Fruit fly (Drosophila melanogaster) whole organism, pupa: ENCODE results near the gene CG5810.

Experiments
- CG10348 ChIP-seq: fragments of 200-800 bp; sonication (Bioruptor generic); IDR thresholded peaks from 2 replicates; pipeline ENCODE4 v1.3.6; 2022; ENCODE audit warnings: missing biosample characterization, missing genetic modification characterization
- CG12605 ChIP-seq: fragments of 200-800 bp; sonication (Bioruptor generic); IDR thresholded peaks from 2 replicates; pipeline ENCODE4 v1.3.6; 2022; ENCODE audit warnings: missing biosample characterization, missing genetic modification characterization
- CG13204 ChIP-seq: fragments of 200-800 bp; sonication (Bioruptor generic); optimal IDR thresholded peaks from 2 replicates; lab custom pipeline; 2018; ENCODE audit warnings: missing biosample characterization, mild to moderate bottlenecking, missing genetic modification characterization, moderate library complexity
- CG14655 ChIP-seq: fragments of 200-800 bp; sonication (Bioruptor generic); optimal IDR thresholded peaks from 3 replicates; lab custom pipeline; 2017; ENCODE audit warnings: mild to moderate bottlenecking, missing biosample characterization, missing genetic modification reagents, missing genetic modification characterization
- CG15710 ChIP-seq: fragments of 200-800 bp; sonication (Bioruptor generic); optimal IDR thresholded peaks from 2 replicates; lab custom pipeline; 2018; ENCODE audit warnings: missing biosample characterization, mild to moderate bottlenecking, missing genetic modification characterization, moderate library complexity
- CG17806 ChIP-seq: fragments of 200-800 bp; sonication (Bioruptor generic); optimal IDR thresholded peaks from 2 replicates; lab custom pipeline; 2018; ENCODE audit warnings: missing biosample characterization, mild to moderate bottlenecking, missing genetic modification characterization, moderate library complexity
- CG32121 ChIP-seq: fragments of 200-800 bp; sonication (Bioruptor generic); IDR thresholded peaks from 2 replicates; pipeline ENCODE4 v1.3.6; 2022; ENCODE audit warnings: missing biosample characterization, missing genetic modification characterization
- CG34367 ChIP-seq: fragments of 200-800 bp; sonication (Bioruptor generic); optimal IDR thresholded peaks from 2 replicates; lab custom pipeline; 2018; ENCODE audit warnings: missing biosample characterization, mild to moderate bottlenecking, missing genetic modification characterization
- CG4496 ChIP-seq: fragments of 200-800 bp; sonication (Bioruptor generic); IDR thresholded peaks from 3 replicates; pipeline ENCODE4 v1.3.6; 2022; ENCODE audit warnings: missing biosample characterization, missing genetic modification characterization
- CG8159 ChIP-seq: fragments of 200-800 bp; sonication (Bioruptor generic); optimal IDR thresholded peaks from 3 replicates; lab custom pipeline; 2018; ENCODE audit warnings: missing biosample characterization, mild to moderate bottlenecking, missing genetic modification characterization, moderate library complexity
- CG8301 ChIP-seq: fragments of 200-800 bp; sonication (Bioruptor generic); optimal IDR thresholded peaks from 2 replicates; lab custom pipeline; 2018; ENCODE audit warnings: missing biosample characterization, mild to moderate bottlenecking, missing genetic modification characterization
- CG9948 ChIP-seq: fragments of 200-800 bp; sonication (Bioruptor generic); optimal IDR thresholded peaks from 2 replicates; lab custom pipeline; 2018; ENCODE audit warnings: missing biosample characterization, mild to moderate bottlenecking, missing genetic modification characterization, moderate library complexity
- D1 ChIP-seq: fragments of 200-800 bp; sonication (Bioruptor generic); optimal IDR thresholded peaks from 2 replicates; lab custom pipeline; 2018; ENCODE audit warnings: missing biosample characterization, mild to moderate bottlenecking, missing genetic modification characterization, moderate library complexity
- EcR ChIP-seq: fragments of 200-800 bp; sonication (Bioruptor generic); optimal IDR thresholded peaks from 3 replicates; lab custom pipeline; 2019; ENCODE audit warnings: missing biosample characterization, missing genetic modification characterization, mild to moderate bottlenecking, moderate library complexity, missing genetic modification reagents
- Ets98B ChIP-seq: fragments of 200-800 bp; sonication (Bioruptor generic); IDR thresholded peaks from 2 replicates; pipeline ENCODE4 v1.3.6; 2022; ENCODE audit warnings: missing biosample characterization, missing genetic modification characterization
- Pif1A ChIP-seq: fragments of 200-800 bp; sonication (Bioruptor generic); optimal IDR thresholded peaks from 3 replicates; lab custom pipeline; 2016; ENCODE audit warnings: missing biosample characterization, missing genetic modification characterization
- Pif1B ChIP-seq: fragments of 200-800 bp; sonication (Bioruptor generic); optimal IDR thresholded peaks from 3 replicates; lab custom pipeline; 2016; ENCODE audit warnings: missing biosample characterization, missing genetic modification characterization
- Snoo ChIP-seq: fragments of 200-800 bp; sonication (Bioruptor generic); optimal IDR thresholded peaks from 3 replicates; lab custom pipeline; 2017; ENCODE audit warnings: missing biosample characterization, mild to moderate bottlenecking, missing genetic modification characterization, inconsistent platforms
- fd96Ca ChIP-seq: fragments of 200-800 bp; sonication (Bioruptor generic); IDR thresholded peaks from 3 replicates; pipeline ENCODE4 v1.3.6; 2022; ENCODE audit warnings: missing biosample characterization, missing genetic modification characterization
- gl ChIP-seq: fragments of 200-800 bp; sonication (Bioruptor generic); optimal IDR thresholded peaks from 2 replicates; lab custom pipeline; 2018; ENCODE audit warnings: missing biosample characterization, mild to moderate bottlenecking, missing genetic modification characterization
- rn ChIP-seq: fragments of 200-800 bp; sonication (Bioruptor generic); IDR thresholded peaks from 2 replicates; pipeline ENCODE4 v1.3.6; 2022; ENCODE audit warnings: missing biosample characterization, missing genetic modification characterization

Gene CG5810

dm6 chr3R:21163318-21163828 lies at the start of gene CG5810:
Gene CG5810 (plus strand): TSS chr3R:21163778.
- TF ChIP-seq CG15710 (tag; lab: Kevin White, UChicago) (peak; percentile 10), CG34367 (peak; percentile 21), EcR (GFP tag; lab: Kevin White, UChicago) (peak; percentile 38), CG10348 (GFP tag; lab: Robert Waterston, UW) (no peak), fd96Ca (no peak)

- TF ChIP-seq CG10348 (GFP tag; lab: Robert Waterston, UW), result no peak
- no peak for TF ChIP-seq CG32121
- no peak for TF ChIP-seq CG8159 (tag; lab: Kevin White, UChicago)
- no peak for TF ChIP-seq Pif1B (GFP tag; lab: Kevin White, UChicago)
- TF ChIP-seq CG12605, result no peak
- no peak for TF ChIP-seq gl (tag; lab: Kevin White, UChicago)
- TF ChIP-seq CG34367, result no peak
- TF ChIP-seq, all 21 proteins: peak for 0
These were observed 47.5 kb upstream of the CG5810 start, which contains the start of gene ppan for dm6 chr3R:21116057-21116456. Gene ppan (plus strand): TSS chr3R:21116254.

dm6 chr3R:21118784-21119183 lies 44.8 kb upstream of the CG5810 start, which contains the start of gene Bdbt:
Gene Bdbt (minus strand): TSS chr3R:21118856.
- peak; percentile 5 for TF ChIP-seq Snoo
- TF ChIP-seq CG13204 (GFP tag; lab: Kevin White, UChicago), result no peak
- TF ChIP-seq CG10348 (GFP tag; lab: Robert Waterston, UW), result no peak
- TF ChIP-seq Pif1B (GFP tag; lab: Kevin White, UChicago), result no peak
- TF ChIP-seq CG8301, result peak; percentile 43
- no peak for TF ChIP-seq CG14655 (GFP tag; lab: Kevin White, UChicago)
- peak; percentile 20 for TF ChIP-seq CG9948 (tag; lab: Kevin White, UChicago)
- TF ChIP-seq rn (GFP tag; lab: Robert Waterston, UW), result no peak
- TF ChIP-seq CG8159 (tag; lab: Kevin White, UChicago), result no peak
- TF ChIP-seq CG15710 (tag; lab: Kevin White, UChicago), result peak; percentile 9
- no peak for TF ChIP-seq D1
- no peak; the same call in 2 of the 3 replicates for TF ChIP-seq fd96Ca
- TF ChIP-seq CG4496 (GFP tag; lab: Robert Waterston, UW), result 0 out of 3 replicates have a peak, but pooled peaks have one; percentile 47
- no peak for TF ChIP-seq CG32121
- TF ChIP-seq gl (tag; lab: Kevin White, UChicago), result no peak
- no peak for TF ChIP-seq EcR (GFP tag; lab: Kevin White, UChicago)
- TF ChIP-seq CG17806, result peak; percentile 45
- TF ChIP-seq CG34367, result no peak
- TF ChIP-seq Ets98B, result peak; percentile 44

dm6 chr3R:21124225-21124624 lies 39.4 kb upstream of the CG5810 start:
- TF ChIP-seq EcR (GFP tag; lab: Kevin White, UChicago), result peak; percentile 96
- TF ChIP-seq gl (tag; lab: Kevin White, UChicago), result no peak
- no peak for TF ChIP-seq D1

- no peak for TF ChIP-seq CG15710 (tag; lab: Kevin White, UChicago)
- TF ChIP-seq EcR (GFP tag; lab: Kevin White, UChicago), result peak; percentile 66
- TF ChIP-seq Pif1B (GFP tag; lab: Kevin White, UChicago), result no peak
- TF ChIP-seq CG8301, result no peak
These were observed 36.8 kb upstream of the CG5810 start for dm6 chr3R:21126673-21127284.

dm6 chr3R:21127352-21127985 lies 36.1 kb upstream of the CG5810 start, which contains the start of the genes slmb and CG5793:
Gene slmb (minus strand): TSS chr3R:21127485.
Gene CG5793 (plus strand): TSS chr3R:21127573.
- TF ChIP-seq CG17806, result no peak
- TF ChIP-seq EcR (GFP tag; lab: Kevin White, UChicago), result no peak
- TF ChIP-seq CG8159 (tag; lab: Kevin White, UChicago), result no peak
- TF ChIP-seq gl (tag; lab: Kevin White, UChicago), result no peak
- TF ChIP-seq CG8301, result no peak
- TF ChIP-seq Snoo, result peak; percentile 53
- no peak for TF ChIP-seq CG12605
- no peak for TF ChIP-seq Pif1B (GFP tag; lab: Kevin White, UChicago)
- no peak for TF ChIP-seq Pif1A (GFP tag; lab: Kevin White, UChicago)
- TF ChIP-seq CG32121, result peak; percentile 27; the same call in 1 of the 2 replicates
- no peak for TF ChIP-seq CG13204 (GFP tag; lab: Kevin White, UChicago)
- TF ChIP-seq CG10348 (GFP tag; lab: Robert Waterston, UW), result no peak
- no peak for TF ChIP-seq D1
- TF ChIP-seq CG34367, result no peak
- peak; percentile 13 for TF ChIP-seq CG15710 (tag; lab: Kevin White, UChicago)
- peak; percentile 34; the same call in 1 of the 2 replicates for TF ChIP-seq Ets98B
- no peak for TF ChIP-seq CG9948 (tag; lab: Kevin White, UChicago)
- no peak for TF ChIP-seq CG14655 (GFP tag; lab: Kevin White, UChicago)
- peak; percentile 77; the same call in 2 of the 3 replicates for TF ChIP-seq CG4496 (GFP tag; lab: Robert Waterston, UW)
- no peak for TF ChIP-seq rn (GFP tag; lab: Robert Waterston, UW)
- peak; percentile 12; the same call in 1 of the 3 replicates for TF ChIP-seq fd96Ca
- TF ChIP-seq, all 21 proteins: peak for 6
